Fruit fly (Drosophila melanogaster): ENCODE results near the gene Arpc3B.

- no peak for TF ChIP-seq CG8478 (optimal IDR thresholded peaks at IDR 0.05)
- no peak for TF ChIP-seq CTCF (optimal IDR thresholded peaks at IDR 0.05)
These were observed 15.1 kb downstream of the Arpc3B start for dm6 chrX:17090585-17090984.

Data from S2 (cell line).